Worm (Caenorhabditis elegans): ENCODE measurements around the gene F36F12.1.

Gene F36F12.1

ce11 chrV:2123164-2123563 lies 20.1 kb upstream of the F36F12.1 start (continued):
- no peak for TF ChIP-seq nhr-10 (tag; optimal IDR thresholded peaks at IDR 0.05)
- no peak for TF ChIP-seq egl-43 (GFP tag; IDR thresholded peaks at IDR 0.05)
- no peak for TF ChIP-seq snpc-1.2 (GFP tag; IDR thresholded peaks at IDR 0.05)
- TF ChIP-seq lin-13 (GFP tag; optimal IDR thresholded peaks at IDR 0.05), result no peak
- no peak for TF ChIP-seq aha-1 (tag)
- TF ChIP-seq Y105C5A.15 (GFP tag; IDR thresholded peaks at IDR 0.05), result no peak
- TF ChIP-seq vab-7 (GFP tag; IDR thresholded peaks at IDR 0.05), result no peak
- TF ChIP-seq nhr-41 (GFP tag; IDR thresholded peaks at IDR 0.05), result no peak
- TF ChIP-seq daf-8 (GFP tag; IDR thresholded peaks at IDR 0.05), result no peak
- TF ChIP-seq ceh-20 (GFP tag; IDR thresholded peaks at IDR 0.05), result peak; percentile 83
- TF ChIP-seq nhr-28 (tag; optimal IDR thresholded peaks at IDR 0.05), result peak; percentile 1
- no peak for TF ChIP-seq T20F7.1 (GFP tag; optimal IDR thresholded peaks at IDR 0.05)
- no peak for TF ChIP-seq nhr-11 (tag; optimal IDR thresholded peaks at IDR 0.05)
- no peak for TF ChIP-seq attf-4 (tag; optimal IDR thresholded peaks at IDR 0.05)
- no peak for TF ChIP-seq set-16 (GFP tag; IDR thresholded peaks at IDR 0.05)
- TF ChIP-seq mdl-1 (tag; optimal IDR thresholded peaks at IDR 0.05), result no peak
- no peak for TF ChIP-seq lir-3 (tag; optimal IDR thresholded peaks at IDR 0.05)
- TF ChIP-seq arid-1 (GFP tag; conservative IDR thresholded peaks at IDR 0.05), result no peak
- peak; percentile 72 for TF ChIP-seq pqm-1 (tag; optimal IDR thresholded peaks at IDR 0.05)
- TF ChIP-seq D1046.2 (GFP tag; IDR thresholded peaks at IDR 0.05), result no peak
- TF ChIP-seq dmd-6 (GFP tag; IDR thresholded peaks at IDR 0.05), result peak; percentile 86
- no peak for TF ChIP-seq nhr-77 (tag; optimal IDR thresholded peaks at IDR 0.05)
- TF ChIP-seq ZK546.5 (tag; optimal IDR thresholded peaks at IDR 0.05), result no peak
- no peak for TF ChIP-seq ctbp-1 (GFP tag; IDR thresholded peaks at IDR 0.05)
- TF ChIP-seq php-3 (GFP tag; IDR thresholded peaks at IDR 0.05), result peak; percentile 94
- no peak for TF ChIP-seq spr-3 (GFP tag; optimal IDR thresholded peaks at IDR 0.05)
- TF ChIP-seq dmd-8 (GFP tag; IDR thresholded peaks at IDR 0.05), result no peak
- TF ChIP-seq skn-1 (tag; optimal IDR thresholded peaks at IDR 0.05), result no peak
- no peak for TF ChIP-seq nhr-76 (tag; optimal IDR thresholded peaks at IDR 0.05)
- TF ChIP-seq zag-1 (tag; optimal IDR thresholded peaks at IDR 0.05), result no peak
- no peak for TF ChIP-seq pha-4 (GFP tag; IDR thresholded peaks at IDR 0.05)
- TF ChIP-seq pha-4 (tag; optimal IDR thresholded peaks at IDR 0.05), result no peak
- TF ChIP-seq tra-1 (GFP tag; IDR thresholded peaks at IDR 0.05), result peak; percentile 78
- no peak for TF ChIP-seq nhr-48 (tag; optimal IDR thresholded peaks at IDR 0.05)
- no peak for TF ChIP-seq hmg-1.1 (GFP tag; IDR thresholded peaks at IDR 0.05)
- TF ChIP-seq daf-19 (GFP tag; conservative IDR thresholded peaks at IDR 0.05), result no peak
- TF ChIP-seq mes-2 (tag; optimal IDR thresholded peaks at IDR 0.05; ENCODE audit: poor library complexity, severe bottlenecking), result no peak
- TF ChIP-seq Y48G9A.11 (GFP tag; IDR thresholded peaks at IDR 0.05), result no peak
- TF ChIP-seq nhr-25 (tag; optimal IDR thresholded peaks at IDR 0.05; ENCODE audit: borderline replicate concordance, insufficient read depth), result no peak

- TF ChIP-seq lin-15B (tag; optimal IDR thresholded peaks at IDR 0.05) (no peak), rbr-2 (tag; optimal IDR thresholded peaks at IDR 0.05) (no peak), hif-1 (tag; optimal IDR thresholded peaks at IDR 0.05) (no peak), nhr-10 (tag; optimal IDR thresholded peaks at IDR 0.05) (no peak), vab-7 (GFP tag; IDR thresholded peaks at IDR 0.05) (no peak), lir-3 (tag; optimal IDR thresholded peaks at IDR 0.05) (no peak), mxl-2 (GFP tag; conservative IDR thresholded peaks at IDR 0.05) (no peak), zip-11 (GFP tag; IDR thresholded peaks at IDR 0.05) (no peak), F26F4.8 (GFP tag; conservative IDR thresholded peaks at IDR 0.05) (no peak), madf-9 (GFP tag; conservative IDR thresholded peaks at IDR 0.05) (no peak), gei-8 (GFP tag; optimal IDR thresholded peaks at IDR 0.05) (no peak), nhr-11 (tag; optimal IDR thresholded peaks at IDR 0.05) (no peak), fos-1 (tag; optimal IDR thresholded peaks at IDR 0.05) (no peak), ctbp-1 (GFP tag; IDR thresholded peaks at IDR 0.05) (no peak), tag-97 (GFP tag; IDR thresholded peaks at IDR 0.05) (no peak), unc-130 (GFP tag; optimal IDR thresholded peaks at IDR 0.05) (no peak), dve-1 (tag; optimal IDR thresholded peaks at IDR 0.05; ENCODE audit: insufficient read depth) (peak; percentile 43), ZK546.5 (tag; optimal IDR thresholded peaks at IDR 0.05) (no peak), nhr-6 (tag; optimal IDR thresholded peaks at IDR 0.05) (no peak), F49E8.2 (tag; optimal IDR thresholded peaks at IDR 0.05; ENCODE audit: borderline replicate concordance) (no peak), zfp-2 (tag; optimal IDR thresholded peaks at IDR 0.05) (no peak)
Observed at ce11 chrV:2122517-2122916, 19.5 kb upstream of the F36F12.1 start, which contains the start of gene F22F7.2. TSS of gene F22F7.2 (plus strand) at chrV:2122782.

Data from whole organism, L4 larva.